Fruit fly (Drosophila melanogaster) whole organism, wandering third instar larva: ENCODE measurements around the gene RabX6.

Source experiments
- GATAd ChIP-seq: sonication (Bioruptor generic); optimal IDR thresholded peaks from 2 replicates; lab custom pipeline; 2016; ENCODE audit warnings: missing biosample characterization, missing genetic modification characterization
- Jra ChIP-seq: sonication (Bioruptor generic); optimal IDR thresholded peaks from 2 replicates; lab custom pipeline; 2016; ENCODE audit warnings: missing biosample characterization, missing genetic modification characterization
- br ChIP-seq: fragments of 200-800 bp; sonication (Bioruptor generic); optimal IDR thresholded peaks from 2 replicates; lab custom pipeline; 2016; ENCODE audit warnings: missing biosample characterization, missing genetic modification characterization
- ey ChIP-seq: fragments of 200-800 bp; sonication (Bioruptor generic); optimal IDR thresholded peaks from 2 replicates; lab custom pipeline; 2016; ENCODE audit warnings: missing biosample characterization, missing genetic modification characterization
- foxo ChIP-seq, 2 experiments: fragments of 200-800 bp; sonication (Bioruptor generic); optimal IDR thresholded peaks; 2 replicates in 1 of 2; 3 replicates in 1 of 2; lab custom pipeline; 2016 to 2017; ENCODE audit warnings: missing biosample characterization in 2 of 2, missing genetic modification characterization in 2 of 2
- lola ChIP-seq: fragments of >200 bp; optimal IDR thresholded peaks from 2 replicates; lab custom pipeline; 2017; ENCODE audit warnings: missing biosample characterization, missing genetic modification characterization
- pan ChIP-seq: fragments of >200 bp; optimal IDR thresholded peaks from 2 replicates; lab custom pipeline; 2017
- sv ChIP-seq: fragments of 200-800 bp; sonication (Bioruptor generic); optimal IDR thresholded peaks from 3 replicates; lab custom pipeline; 2016; ENCODE audit warnings: missing biosample characterization, missing genetic modification characterization

- TF ChIP-seq lola (GFP tag; lab: Kevin White, UChicago) (no peak), ey (GFP tag; lab: Kevin White, UChicago) (no peak), pan (lab: Kevin White, UChicago) (no peak), br (GFP tag; lab: Kevin White, UChicago) (no peak), Jra (GFP tag; lab: Kevin White, UChicago) (no peak), foxo (GFP tag; optimal IDR thresholded peaks at IDR 0.05; lab: Kevin White, UChicago) (no peak), GATAd (no peak), sv (no peak)
These were observed 2.4 kb downstream of the RabX6 start, which contains the start of gene Vti1a for dm6 chr3L:692699-693098.
